Worm (Caenorhabditis elegans): ENCODE data around the gene cest-35.2.

The cest-35.2 gene

ce11 chrV:5192501-5192900 is 44.5 kb downstream of the cest-35.2 start, which contains the start of gene C03A7.13 (continued):
- peak in 1 of 2 experiments; percentile 40 for TF ChIP-seq daf-16 (GFP tag; optimal IDR thresholded peaks at IDR 0.05)
- TF ChIP-seq daf-16 (tag; optimal IDR thresholded peaks at IDR 0.05): peak; percentile 89
- peak; percentile 90 for TF ChIP-seq php-3 (GFP tag; IDR thresholded peaks at IDR 0.05)
- TF ChIP-seq mdt-29 (GFP tag; IDR thresholded peaks at IDR 0.05): no peak
- no peak for TF ChIP-seq F44E2.7 (GFP tag; IDR thresholded peaks at IDR 0.05)
- 0 out of 2 replicates have a peak, but pooled peaks have one; percentile 20 for TF ChIP-seq ceh-20 (GFP tag; IDR thresholded peaks at IDR 0.05)
- no peak for TF ChIP-seq lin-15B (tag; optimal IDR thresholded peaks at IDR 0.05)
- TF ChIP-seq D1046.2 (GFP tag; IDR thresholded peaks at IDR 0.05): no peak
- no peak for TF ChIP-seq egl-43 (GFP tag; IDR thresholded peaks at IDR 0.05)
- TF ChIP-seq unc-130 (GFP tag; optimal IDR thresholded peaks at IDR 0.05): no peak
- peak; percentile 78 for TF ChIP-seq pqm-1 (tag; optimal IDR thresholded peaks at IDR 0.05)
